Worm (Caenorhabditis elegans) whole organism, young adult: ENCODE results near the gene T23D5.8.

Experiments
- F49E8.2 ChIP-seq: sonication (generic microtip); optimal IDR thresholded peaks from 3 replicates; lab custom pipeline; 2017; ENCODE audit warnings: missing genetic modification characterization, mild to moderate bottlenecking, missing compliant biosample characterization, antibody characterized with exemption, moderate library complexity; ENCODE audit not compliant: insufficient read depth
- Y56A3A.18 ChIP-seq: fragments of 200-800 bp; sonication (Bioruptor generic); IDR thresholded peaks from 2 replicates; pipeline ENCODE4 v1.3.6; 2022; ENCODE audit warnings: missing genetic modification reagents, missing genetic modification characterization, missing compliant biosample characterization
- aptf-2 ChIP-seq: fragments of 200-800 bp; sonication (Bioruptor generic); conservative IDR thresholded peaks from 2 replicates; pipeline ENCODE4 v1.3.6; 2022; ENCODE audit warnings: missing genetic modification reagents, missing genetic modification characterization, missing compliant biosample characterization
- attf-5 ChIP-seq: fragments of 200-800 bp; sonication (Bioruptor generic); optimal IDR thresholded peaks from 2 replicates; lab custom pipeline; 2018; ENCODE audit warnings: mild to moderate bottlenecking, missing genetic modification characterization, missing compliant biosample characterization
- bed-1 ChIP-seq: fragments of 200-800 bp; sonication (Bioruptor generic); IDR thresholded peaks from 2 replicates; pipeline ENCODE4 v1.3.6; 2022; ENCODE audit warnings: missing genetic modification reagents, missing genetic modification characterization, missing compliant biosample characterization
- cebp-1 ChIP-seq, 2 experiments: fragments of 200-800 bp in 1 of 2; sonication (Bioruptor generic) in 1 of 2; sonication (generic microtip) in 1 of 2; IDR thresholded peaks in 1 of 2; optimal IDR thresholded peaks in 1 of 2; 2 replicates each; pipeline versions ENCODE4 v1.3.6 to Lab custom; 2017 to 2022; ENCODE audit warnings: missing compliant biosample characterization in 2 of 2, missing genetic modification characterization in 2 of 2, mild to moderate bottlenecking in 1 of 2, missing genetic modification reagents in 1 of 2, moderate library complexity in 1 of 2
- cebp-2 ChIP-seq: fragments of 200-800 bp; sonication (Bioruptor generic); IDR thresholded peaks from 2 replicates; pipeline ENCODE4 v1.3.6; 2022; ENCODE audit warnings: missing genetic modification characterization, missing compliant biosample characterization
- ceh-100 ChIP-seq: fragments of 200-800 bp; sonication (Bioruptor generic); IDR thresholded peaks from 2 replicates; pipeline ENCODE4 v1.3.6; 2022; ENCODE audit warnings: missing genetic modification reagents, missing genetic modification characterization, missing compliant biosample characterization
- ceh-27 ChIP-seq: fragments of 200-800 bp; sonication (Bioruptor generic); optimal IDR thresholded peaks from 2 replicates; lab custom pipeline; 2018; ENCODE audit warnings: mild to moderate bottlenecking, missing genetic modification characterization, moderate library complexity, missing compliant biosample characterization
- chd-7 ChIP-seq: sonication (generic microtip); optimal IDR thresholded peaks from 2 replicates; lab custom pipeline; 2016; ENCODE audit warnings: mild to moderate bottlenecking, missing genetic modification characterization, moderate library complexity, missing compliant biosample characterization
- hlh-12 ChIP-seq: sonication (generic microtip); optimal IDR thresholded peaks from 2 replicates; lab custom pipeline; 2016; ENCODE audit warnings: missing genetic modification characterization, missing compliant biosample characterization
- lag-1 ChIP-seq: fragments of 200-800 bp; sonication (Bioruptor generic); IDR thresholded peaks from 2 replicates; pipeline ENCODE4 v1.3.6; 2022; ENCODE audit warnings: missing genetic modification reagents, missing genetic modification characterization, missing compliant biosample characterization
- lsy-27 ChIP-seq: sonication (generic microtip); optimal IDR thresholded peaks from 2 replicates; lab custom pipeline; 2017; ENCODE audit warnings: missing genetic modification characterization, mild to moderate bottlenecking, missing compliant biosample characterization, antibody characterized with exemption, missing genotype, borderline replicate concordance; ENCODE audit not compliant: insufficient read depth
- mcd-1 ChIP-seq: fragments of 200-800 bp; sonication (Bioruptor generic); IDR thresholded peaks from 2 replicates; pipeline ENCODE4 v1.3.6; 2022; ENCODE audit warnings: missing genetic modification reagents, missing genetic modification characterization, missing compliant biosample characterization
- nfya-1 ChIP-seq: sonication (generic microtip); optimal IDR thresholded peaks from 2 replicates; lab custom pipeline; 2017; ENCODE audit warnings: antibody characterized with exemption, missing compliant biosample characterization, missing genetic modification characterization, borderline replicate concordance; ENCODE audit not compliant: insufficient read depth
- sdz-38 ChIP-seq: sonication (generic microtip); optimal IDR thresholded peaks from 2 replicates; lab custom pipeline; 2016; ENCODE audit warnings: missing genotype, missing genetic modification characterization, missing compliant biosample characterization

The T23D5.8 gene

ce11 chrV:15698099-15698498, 50.1 kb downstream of the T23D5.8 start, which contains the start of gene srx-29:
Gene srx-29 (minus strand): TSS chrV:15698199.
- TF ChIP-seq aptf-2 (GFP tag; lab: Robert Waterston, UW), result no peak
- no peak for TF ChIP-seq Y56A3A.18 (GFP tag; lab: Robert Waterston, UW)
- TF ChIP-seq lag-1 (GFP tag; lab: Robert Waterston, UW), result no peak
- TF ChIP-seq cebp-1 (GFP tag; IDR thresholded peaks at IDR 0.05; lab: Robert Waterston, UW), result no peak
- no peak for TF ChIP-seq cebp-1 (tag; optimal IDR thresholded peaks at IDR 0.05; lab: Kevin White, UChicago)
- TF ChIP-seq bed-1 (GFP tag; lab: Robert Waterston, UW), result no peak
- no peak for TF ChIP-seq F49E8.2
- no peak for TF ChIP-seq ceh-100 (GFP tag; lab: Robert Waterston, UW)
- TF ChIP-seq ceh-27 (GFP tag; lab: Kevin White, UChicago), result no peak
- TF ChIP-seq mcd-1 (GFP tag; lab: Robert Waterston, UW), result no peak
- TF ChIP-seq attf-5 (GFP tag; lab: Kevin White, UChicago), result no peak
- TF ChIP-seq hlh-12 (tag; lab: Kevin White, UChicago), result no peak
- TF ChIP-seq cebp-2, result no peak
- TF ChIP-seq lsy-27 (tag; lab: Kevin White, UChicago), result no peak
- TF ChIP-seq chd-7, result no peak
- no peak for TF ChIP-seq sdz-38 (tag; lab: Kevin White, UChicago)
- no peak for TF ChIP-seq nfya-1 (tag; lab: Kevin White, UChicago)
